Fruit fly (Drosophila melanogaster): ENCODE measurements around the gene CG13998.
A peak's percentile ranks its signal among the peaks of the same experiment; 100 is the strongest.

CG13998 gene

dm6 chr2L:5943229-5944078, 13.2 kb downstream of the CG13998 start, which contains the start of the genes Sfp26Ad and Gpdh1 (continued):
- peak; percentile 54; the same call in 2 of the 3 replicates for TF ChIP-seq Opbp (GFP tag; IDR thresholded peaks at IDR 0.05; ENCODE audit: partially characterized antibody)
- 0 out of 2 replicates have a peak, but pooled peaks have one; percentile 50 for TF ChIP-seq CG7372 (GFP tag; IDR thresholded peaks at IDR 0.05)
- peak; percentile 30 for TF ChIP-seq CG6683 (GFP tag; optimal IDR thresholded peaks at IDR 0.05)
- peak; percentile 52 for TF ChIP-seq CG10147 (GFP tag; optimal IDR thresholded peaks at IDR 0.05)
- peak; percentile 48; the same call in 1 of the 2 replicates for TF ChIP-seq al (GFP tag; IDR thresholded peaks at IDR 0.05)
- peak; percentile 32; the same call in 1 of the 2 replicates for TF ChIP-seq CG4404 (GFP tag; IDR thresholded peaks at IDR 0.05)
- TF ChIP-seq Taf1 (GFP tag; IDR thresholded peaks at IDR 0.05), result 0 out of 2 replicates have a peak, but pooled peaks have one; percentile 7
- TF ChIP-seq CG34376 (GFP tag; optimal IDR thresholded peaks at IDR 0.05), result peak; percentile 79
- peak; percentile 80 for TF ChIP-seq Antp (GFP tag; optimal IDR thresholded peaks at IDR 0.05)
- peak; percentile 53 for TF ChIP-seq Ptx1 (GFP tag; IDR thresholded peaks at IDR 0.05)
- no peak for TF ChIP-seq abd-A (tag; optimal IDR thresholded peaks at IDR 0.05)
- TF ChIP-seq CG8944 (GFP tag; optimal IDR thresholded peaks at IDR 0.05), result peak; percentile 61
- peak; percentile 80 for TF ChIP-seq Dbx (GFP tag; IDR thresholded peaks at IDR 0.05)
- peak; percentile 8 for TF ChIP-seq CG7745 (tag; optimal IDR thresholded peaks at IDR 0.05)
- peak; percentile 38 for TF ChIP-seq p53 (GFP tag; optimal IDR thresholded peaks at IDR 0.05)
- TF ChIP-seq zf30C (GFP tag; optimal IDR thresholded peaks at IDR 0.05), result no peak
- peak; percentile 64 for TF ChIP-seq CG4854 (GFP tag; optimal IDR thresholded peaks at IDR 0.05)
- peak; percentile 53 for TF ChIP-seq CG16815 (GFP tag; optimal IDR thresholded peaks at IDR 0.05)
- peak; percentile 100 for TF ChIP-seq ewg (GFP tag; optimal IDR thresholded peaks at IDR 0.05)
- peak; percentile 87 for TF ChIP-seq lab (GFP tag; optimal IDR thresholded peaks at IDR 0.05)
- TF ChIP-seq rib (GFP tag; IDR thresholded peaks at IDR 0.05), result no peak; the same call in none of the 2 replicates
- peak; percentile 99 for TF ChIP-seq CG7928 (GFP tag; optimal IDR thresholded peaks at IDR 0.05)
- TF ChIP-seq cwo (GFP tag; optimal IDR thresholded peaks at IDR 0.05), result peak; percentile 68
- TF ChIP-seq prd (optimal IDR thresholded peaks at IDR 0.05), result no peak
- peak; percentile 74 for TF ChIP-seq prd (GFP tag; IDR thresholded peaks at IDR 0.05)
- TF ChIP-seq CG7963 (GFP tag; IDR thresholded peaks at IDR 0.05; ENCODE audit: partially characterized antibody), result no peak; the same call in 2 of the 3 replicates
- no peak for TF ChIP-seq Dip2 (GFP tag; IDR thresholded peaks at IDR 0.05)
- no peak for TF ChIP-seq Hey (tag; optimal IDR thresholded peaks at IDR 0.05)
- TF ChIP-seq bigmax (GFP tag; optimal IDR thresholded peaks at IDR 0.05), result peak; percentile 23
- TF ChIP-seq croc (GFP tag; conservative IDR thresholded peaks at IDR 0.05), result 0 out of 3 replicates have a peak, but pooled peaks have one; percentile 17
- peak in 1 of 3 experiments; percentile 40 for TF ChIP-seq lola (GFP tag; optimal IDR thresholded peaks at IDR 0.05)
- peak; percentile 36 for TF ChIP-seq sqz (GFP tag; optimal IDR thresholded peaks at IDR 0.05)
- TF ChIP-seq H15 (GFP tag; IDR thresholded peaks at IDR 0.05), result peak; percentile 58; the same call in 2 of the 3 replicates
- peak; percentile 49 for TF ChIP-seq CG4328 (GFP tag; optimal IDR thresholded peaks at IDR 0.05)
- TF ChIP-seq sob (GFP tag; IDR thresholded peaks at IDR 0.05), result peak; percentile 84
- TF ChIP-seq luna (GFP tag; optimal IDR thresholded peaks at IDR 0.05), result peak; percentile 71
- TF ChIP-seq CG1647 (GFP tag; optimal IDR thresholded peaks at IDR 0.05), result peak; percentile 83
- peak; percentile 87 for TF ChIP-seq CG17385 (GFP tag; optimal IDR thresholded peaks at IDR 0.05)
- peak; percentile 66 for TF ChIP-seq CG13424 (tag; optimal IDR thresholded peaks at IDR 0.05)
- peak; percentile 78 for TF ChIP-seq nom (GFP tag; optimal IDR thresholded peaks at IDR 0.05)
- TF ChIP-seq danr (GFP tag; IDR thresholded peaks at IDR 0.05), result no peak
- TF ChIP-seq CG33213 (GFP tag; optimal IDR thresholded peaks at IDR 0.05), result peak; percentile 81
- TF ChIP-seq vvl (GFP tag; IDR thresholded peaks at IDR 0.05), result peak; percentile 80
- peak; percentile 84 for TF ChIP-seq CG12659 (GFP tag; optimal IDR thresholded peaks at IDR 0.05)
- TF ChIP-seq dm (GFP tag; optimal IDR thresholded peaks at IDR 0.05), result no peak
- peak; percentile 40; the same call in 1 of the 2 replicates for TF ChIP-seq ranshi (GFP tag; IDR thresholded peaks at IDR 0.05)
- TF ChIP-seq CG17359 (tag; optimal IDR thresholded peaks at IDR 0.05), result peak; percentile 58
- TF ChIP-seq ftz-f1 (GFP tag; optimal IDR thresholded peaks at IDR 0.05), result peak; percentile 51

Measured in whole organism, embryonic.